Fruit fly (Drosophila melanogaster) whole organism, adult: Measurements from ENCODE around the gene CG31928.

Source experiments
- CG11617 ChIP-seq: fragments of 200-800 bp; sonication (Bioruptor generic); optimal IDR thresholded peaks from 2 replicates; lab custom pipeline; 2017; ENCODE audit warnings: mild to moderate bottlenecking, missing biosample characterization, missing genetic modification reagents, missing genetic modification characterization
- CG12768 ChIP-seq: fragments of 200-800 bp; sonication (Bioruptor generic); optimal IDR thresholded peaks from 2 replicates; lab custom pipeline; 2017; ENCODE audit warnings: missing biosample characterization, missing genetic modification characterization, mild to moderate bottlenecking, moderate library complexity, missing genetic modification reagents
- CG14711 ChIP-seq: fragments of 200-800 bp; sonication (Bioruptor generic); optimal IDR thresholded peaks from 2 replicates; lab custom pipeline; 2018; ENCODE audit warnings: missing biosample characterization, mild to moderate bottlenecking, missing genetic modification characterization, moderate library complexity
- CG1620 ChIP-seq: fragments of 200-800 bp; sonication (Bioruptor generic); optimal IDR thresholded peaks from 2 replicates; lab custom pipeline; 2016; ENCODE audit warnings: missing biosample characterization, missing genetic modification characterization
- CG33017 ChIP-seq: fragments of 200-800 bp; sonication (Bioruptor generic); optimal IDR thresholded peaks from 2 replicates; lab custom pipeline; 2018; ENCODE audit warnings: missing biosample characterization, mild to moderate bottlenecking, missing genetic modification characterization, moderate library complexity
- CG5204 ChIP-seq: fragments of 200-800 bp; sonication (Bioruptor generic); optimal IDR thresholded peaks from 2 replicates; lab custom pipeline; 2016; ENCODE audit warnings: missing biosample characterization, missing genetic modification characterization
- CG7045 ChIP-seq: fragments of 200-800 bp; sonication (Bioruptor generic); optimal IDR thresholded peaks from 2 replicates; lab custom pipeline; 2017; ENCODE audit warnings: missing biosample characterization, mild to moderate bottlenecking, missing genetic modification characterization
- CG7101 ChIP-seq: fragments of 200-800 bp; sonication (Bioruptor generic); optimal IDR thresholded peaks from 2 replicates; lab custom pipeline; 2018; ENCODE audit warnings: missing biosample characterization, mild to moderate bottlenecking, missing genetic modification characterization, moderate library complexity
- Clk ChIP-seq: fragments of 200-800 bp; sonication (Bioruptor generic); optimal IDR thresholded peaks from 2 replicates; lab custom pipeline; 2017; ENCODE audit warnings: missing biosample characterization, missing genetic modification characterization
- Crg-1 ChIP-seq: fragments of 200-800 bp; sonication (Bioruptor generic); optimal IDR thresholded peaks from 2 replicates; lab custom pipeline; 2016; ENCODE audit warnings: missing biosample characterization, missing genetic modification characterization
- Hr96 ChIP-seq: fragments of 200-800 bp; sonication (Bioruptor generic); optimal IDR thresholded peaks from 2 replicates; lab custom pipeline; 2016; ENCODE audit warnings: missing biosample characterization, missing genetic modification characterization
- Mnt ChIP-seq: fragments of 200-800 bp; sonication (Bioruptor generic); optimal IDR thresholded peaks from 2 replicates; lab custom pipeline; 2016; ENCODE audit warnings: missing biosample characterization, mild to moderate bottlenecking, missing genetic modification characterization
- bab1 ChIP-seq: fragments of 200-800 bp; sonication (Bioruptor generic); optimal IDR thresholded peaks from 3 replicates; lab custom pipeline; 2019; ENCODE audit warnings: missing biosample characterization, mild to moderate bottlenecking, missing genetic modification characterization, moderate library complexity
- cic ChIP-seq: fragments of 200-800 bp; sonication (Bioruptor generic); optimal IDR thresholded peaks from 2 replicates; lab custom pipeline; 2017; ENCODE audit warnings: missing biosample characterization, mild to moderate bottlenecking, missing genetic modification characterization, moderate library complexity
- cnc ChIP-seq, 2 experiments: fragments of >200 bp; optimal IDR thresholded peaks; 2 replicates each; lab custom pipeline; 2017
- kay ChIP-seq: fragments of 200-800 bp; sonication (Bioruptor generic); peaks from one replicate; lab custom pipeline; 2016; ENCODE audit warnings: missing biosample characterization, missing genetic modification characterization, borderline replicate concordance
- ovo ChIP-seq: fragments of 200-800 bp; sonication (Bioruptor generic); optimal IDR thresholded peaks from 2 replicates; lab custom pipeline; 2016; ENCODE audit warnings: missing biosample characterization, missing genetic modification characterization
- pad ChIP-seq: fragments of 200-800 bp; sonication (Bioruptor generic); optimal IDR thresholded peaks from 3 replicates; lab custom pipeline; 2017; ENCODE audit warnings: missing biosample characterization, missing genetic modification characterization, mild to moderate bottlenecking, moderate library complexity, missing genetic modification reagents
- tj ChIP-seq: fragments of 200-800 bp; sonication (Bioruptor generic); optimal IDR thresholded peaks from 3 replicates; lab custom pipeline; 2017; ENCODE audit warnings: missing biosample characterization, mild to moderate bottlenecking, missing genetic modification characterization, moderate library complexity
- toe ChIP-seq: fragments of 200-800 bp; sonication (Bioruptor generic); optimal IDR thresholded peaks from 2 replicates; lab custom pipeline; 2016; ENCODE audit warnings: missing biosample characterization, missing genetic modification characterization

The CG31928 gene

DNA sequence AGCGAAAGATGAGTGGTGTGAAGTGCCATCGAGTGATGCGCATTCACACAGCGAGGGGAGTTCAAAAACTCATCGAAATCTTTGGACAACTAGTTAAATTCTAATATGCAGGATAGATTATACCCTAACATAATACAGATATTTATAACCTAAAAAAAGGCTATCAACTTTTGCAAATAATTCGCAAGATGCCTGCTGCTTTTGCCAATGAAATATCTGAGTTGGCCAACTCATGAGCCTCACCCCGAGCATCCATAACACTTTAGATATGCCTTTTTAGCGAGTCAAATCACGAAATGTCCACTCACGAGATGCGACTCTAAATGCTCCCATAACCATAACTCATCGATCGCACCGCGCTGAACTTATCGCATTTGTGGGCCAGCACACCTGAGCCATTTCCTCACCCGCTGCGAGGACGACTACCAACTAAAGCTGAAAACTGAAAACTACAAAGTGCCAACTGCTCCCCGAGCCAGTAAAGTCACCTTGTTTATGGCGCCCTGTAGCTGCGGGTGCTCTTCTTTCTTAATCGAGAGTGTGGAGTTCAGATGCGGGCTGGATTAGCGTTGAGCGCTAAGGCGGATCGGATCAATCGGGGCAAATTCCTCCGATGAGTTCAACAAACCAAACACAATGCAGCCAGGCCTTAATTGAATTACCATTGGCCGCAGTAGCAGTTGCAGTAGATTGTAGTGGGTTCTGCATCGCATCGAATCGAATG, 42.2 kb upstream of the CG31928 start:
- no peak for TF ChIP-seq kay (GFP tag; lab: Kevin White, UChicago)
- no peak for TF ChIP-seq ovo

DNA sequence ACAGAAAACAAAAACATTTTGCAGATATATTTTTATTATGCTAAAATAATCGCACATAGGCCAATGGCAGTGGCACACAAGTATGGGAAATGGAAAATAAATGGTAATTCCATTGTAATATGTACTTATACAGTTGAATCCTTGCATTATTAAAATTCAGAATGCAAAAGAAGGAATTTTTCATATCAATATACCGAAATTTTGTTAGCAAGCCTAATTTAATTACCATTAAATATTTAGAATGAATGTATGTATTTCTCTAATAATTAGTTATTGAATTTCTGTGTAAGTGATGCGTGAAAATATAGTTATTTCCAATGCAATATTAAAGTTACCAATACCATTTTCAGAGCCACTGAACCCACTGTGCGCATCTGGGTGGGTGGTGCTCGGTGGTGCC, 36.6 kb upstream of the CG31928 start:
- TF ChIP-seq Hr96, result no peak
- no peak for TF ChIP-seq bab1 (GFP tag; lab: Kevin White, UChicago)
- TF ChIP-seq ovo, result no peak
- TF ChIP-seq CG7045, result no peak
- no peak for TF ChIP-seq cnc (optimal IDR thresholded peaks at IDR 0.05; lab: Kevin White, UChicago)
- TF ChIP-seq CG12768, result no peak
- TF ChIP-seq CG33017 (tag; lab: Kevin White, UChicago), result no peak
- TF ChIP-seq CG14711, result no peak
- no peak for TF ChIP-seq tj
- TF ChIP-seq CG7101, result no peak
- no peak for TF ChIP-seq CG11617 (GFP tag; lab: Kevin White, UChicago)
- TF ChIP-seq CG5204 (GFP tag; lab: Kevin White, UChicago), result no peak

- TF ChIP-seq cnc (optimal IDR thresholded peaks at IDR 0.05; lab: Kevin White, UChicago) (no peak), Hr96 (no peak), CG14711 (no peak), cic (GFP tag; lab: Kevin White, UChicago) (no peak), kay (GFP tag; lab: Kevin White, UChicago) (no peak), CG5204 (GFP tag; lab: Kevin White, UChicago) (no peak), Crg-1 (GFP tag; lab: Kevin White, UChicago) (no peak)
Observed at dm6 chr2L:1456305-1456704, 35.8 kb upstream of the CG31928 start.

- no peak for TF ChIP-seq bab1 (GFP tag; lab: Kevin White, UChicago)
- TF ChIP-seq CG11617 (GFP tag; lab: Kevin White, UChicago), result no peak
- no peak for TF ChIP-seq CG12768
- TF ChIP-seq Mnt, result no peak
- TF ChIP-seq Hr96, result no peak
Observed at dm6 chr2L:1456822-1457221, 35.3 kb upstream of the CG31928 start.

- TF ChIP-seq CG11617 (GFP tag; lab: Kevin White, UChicago) (no peak), Hr96 (no peak), pad (GFP tag; lab: Kevin White, UChicago) (no peak)
Observed at dm6 chr2L:1458584-1459203, 33.4 kb upstream of the CG31928 start.

dm6 chr2L:1459344-1459743, 32.8 kb upstream of the CG31928 start:
- TF ChIP-seq CG11617 (GFP tag; lab: Kevin White, UChicago), result no peak
- no peak for TF ChIP-seq ovo
- no peak for TF ChIP-seq Hr96
- TF ChIP-seq kay (GFP tag; lab: Kevin White, UChicago), result no peak
- TF ChIP-seq CG12768, result no peak
- no peak for TF ChIP-seq cnc (optimal IDR thresholded peaks at IDR 0.05; lab: Kevin White, UChicago)
- no peak for TF ChIP-seq CG7101
- no peak for TF ChIP-seq Clk

dm6 chr2L:1460463-1461219, 31.5 kb upstream of the CG31928 start:
- TF ChIP-seq tj (no peak), CG33017 (tag; lab: Kevin White, UChicago) (no peak), Crg-1 (GFP tag; lab: Kevin White, UChicago) (no peak), Mnt (no peak), pad (GFP tag; lab: Kevin White, UChicago) (no peak), cic (GFP tag; lab: Kevin White, UChicago) (no peak), CG1620 (GFP tag; lab: Kevin White, UChicago) (no peak), Hr96 (no peak), CG14711 (no peak), kay (GFP tag; lab: Kevin White, UChicago) (no peak), CG5204 (GFP tag; lab: Kevin White, UChicago) (no peak), CG7045 (no peak), CG7101 (no peak)

DNA sequence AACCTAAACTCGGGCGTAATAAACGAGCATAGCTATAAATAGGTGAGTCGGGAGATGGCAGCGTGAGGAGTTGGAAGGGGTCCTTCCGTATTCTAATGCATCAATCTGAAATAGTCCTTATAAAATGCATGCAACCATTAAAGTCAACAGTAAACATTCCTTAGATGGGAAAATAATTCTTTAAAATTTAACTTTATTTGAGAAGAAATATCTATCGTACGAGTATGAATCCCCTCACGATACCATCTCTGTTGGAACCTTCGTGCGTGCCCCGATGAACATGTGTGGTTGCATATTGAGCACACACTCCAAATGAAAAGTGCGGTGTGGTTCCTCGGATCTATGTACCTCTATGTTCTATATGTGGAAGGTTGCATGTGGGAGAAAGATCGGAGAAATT, 30.0 kb upstream of the CG31928 start:
- no peak for TF ChIP-seq CG14711
- no peak for TF ChIP-seq Crg-1 (GFP tag; lab: Kevin White, UChicago)
- TF ChIP-seq CG11617 (GFP tag; lab: Kevin White, UChicago), result no peak
- TF ChIP-seq bab1 (GFP tag; lab: Kevin White, UChicago), result no peak
- TF ChIP-seq CG12768, result no peak
- TF ChIP-seq kay (GFP tag; lab: Kevin White, UChicago), result no peak
- TF ChIP-seq CG33017 (tag; lab: Kevin White, UChicago), result no peak
- TF ChIP-seq CG7045, result no peak
- TF ChIP-seq CG1620 (GFP tag; lab: Kevin White, UChicago), result no peak
- TF ChIP-seq tj, result no peak
- TF ChIP-seq ovo, result no peak
- no peak for TF ChIP-seq Mnt
- no peak for TF ChIP-seq toe
- no peak for TF ChIP-seq CG5204 (GFP tag; lab: Kevin White, UChicago)
